Worm (Caenorhabditis elegans) whole organism, L3 larva: ENCODE data around the gene W07A12.4.

Experiments
- R02D3.7 ChIP-seq: fragments of 150-350 bp; optimal IDR thresholded peaks from 2 replicates; lab custom pipeline; 2014; ENCODE audit warnings: missing biosample characterization, missing genetic modification characterization
- ZK546.5 ChIP-seq: sonication (generic microtip); optimal IDR thresholded peaks from 2 replicates; lab custom pipeline; 2017; ENCODE audit warnings: missing biosample characterization, missing genetic modification characterization
- aly-2 ChIP-seq: fragments of 150-350 bp; optimal IDR thresholded peaks from 2 replicates; lab custom pipeline; 2014; ENCODE audit warnings: missing biosample characterization, missing genetic modification characterization
- ama-1 ChIP-seq: fragments of 150-350 bp; optimal IDR thresholded peaks from 2 replicates; lab custom pipeline; 2018
- ceh-9 ChIP-seq: sonication (generic microtip); optimal IDR thresholded peaks from 2 replicates; lab custom pipeline; 2018; ENCODE audit warnings: missing biosample characterization, missing genetic modification characterization
- daf-12 ChIP-seq: fragments of 150-350 bp; optimal IDR thresholded peaks from 2 replicates; lab custom pipeline; 2014; ENCODE audit warnings: missing biosample characterization, missing genetic modification reagents, missing genetic modification characterization
- egl-5 ChIP-seq: fragments of 150-350 bp; optimal IDR thresholded peaks from 2 replicates; lab custom pipeline; 2017; ENCODE audit warnings: missing biosample characterization, missing genetic modification reagents, missing genetic modification characterization, inconsistent platforms
- elt-1 ChIP-seq: fragments of 150-350 bp; optimal IDR thresholded peaks from 2 replicates; lab custom pipeline; 2014; ENCODE audit warnings: missing biosample characterization, missing genetic modification characterization
- elt-2 ChIP-seq: sonication (generic microtip); optimal IDR thresholded peaks from 2 replicates; lab custom pipeline; 2016; ENCODE audit warnings: missing genetic modification reagents, mild to moderate bottlenecking, missing genetic modification characterization, missing compliant biosample characterization
- eor-1 ChIP-seq, 2 experiments: fragments of 150-350 bp; optimal IDR thresholded peaks; 2 replicates each; lab custom pipeline; 2014 to 2018; ENCODE audit warnings: missing biosample characterization in 2 of 2, missing genetic modification characterization in 2 of 2
- fkh-2 ChIP-seq: fragments of 150-350 bp; optimal IDR thresholded peaks from 2 replicates; lab custom pipeline; 2014; ENCODE audit warnings: missing biosample characterization, missing genetic modification reagents, missing genetic modification characterization
- fos-1 ChIP-seq: fragments of 150-350 bp; optimal IDR thresholded peaks from 2 replicates; lab custom pipeline; 2014; ENCODE audit warnings: missing biosample characterization, missing genetic modification characterization
- hmg-11 ChIP-seq: sonication (generic microtip); optimal IDR thresholded peaks from 2 replicates; lab custom pipeline; 2016; ENCODE audit warnings: missing genetic modification characterization, missing compliant biosample characterization
- lin-15B ChIP-seq: fragments of 150-350 bp; optimal IDR thresholded peaks from 2 replicates; lab custom pipeline; 2014; ENCODE audit warnings: missing biosample characterization, missing genetic modification characterization
- lin-39 ChIP-seq: fragments of 150-350 bp; optimal IDR thresholded peaks from 2 replicates; lab custom pipeline; 2018; ENCODE audit warnings: missing biosample characterization, missing genetic modification reagents, missing genetic modification characterization
- lsy-12 ChIP-seq: sonication (generic microtip); optimal IDR thresholded peaks from 2 replicates; lab custom pipeline; 2016; ENCODE audit warnings: mild to moderate bottlenecking, missing genetic modification characterization, missing compliant biosample characterization
- mdl-1 ChIP-seq: fragments of 150-350 bp; optimal IDR thresholded peaks from 2 replicates; lab custom pipeline; 2014; ENCODE audit warnings: missing biosample characterization, missing genetic modification characterization
- mml-1 ChIP-seq: fragments of 150-350 bp; sonication (generic microtip); optimal IDR thresholded peaks from 3 replicates; lab custom pipeline; 2014; ENCODE audit warnings: missing biosample characterization, missing genetic modification characterization
- nhr-11 ChIP-seq: fragments of 150-350 bp; optimal IDR thresholded peaks from 2 replicates; lab custom pipeline; 2014; ENCODE audit warnings: missing biosample characterization, missing genetic modification characterization
- nhr-12 ChIP-seq: fragments of 150-350 bp; optimal IDR thresholded peaks from 2 replicates; lab custom pipeline; 2014; ENCODE audit warnings: missing biosample characterization, missing genetic modification characterization
- nhr-23 ChIP-seq: fragments of 150-350 bp; optimal IDR thresholded peaks from 2 replicates; lab custom pipeline; 2014; ENCODE audit warnings: missing biosample characterization, missing genetic modification reagents, missing genetic modification characterization
- nhr-237 ChIP-seq: fragments of 150-350 bp; optimal IDR thresholded peaks from 2 replicates; lab custom pipeline; 2014; ENCODE audit warnings: missing biosample characterization, missing genetic modification characterization
- nhr-28 ChIP-seq: fragments of 150-350 bp; optimal IDR thresholded peaks from 2 replicates; lab custom pipeline; 2014; ENCODE audit warnings: missing biosample characterization, missing genetic modification characterization
- nhr-43 ChIP-seq: sonication (generic microtip); optimal IDR thresholded peaks from 2 replicates; lab custom pipeline; 2016; ENCODE audit warnings: mild to moderate bottlenecking, missing genetic modification characterization, missing compliant biosample characterization; ENCODE audit not compliant: poor library complexity, severe bottlenecking
- nhr-67 ChIP-seq: fragments of 150-350 bp; optimal IDR thresholded peaks from 2 replicates; lab custom pipeline; 2014; ENCODE audit warnings: missing biosample characterization, missing genetic modification characterization
- nhr-77 ChIP-seq: fragments of 150-350 bp; optimal IDR thresholded peaks from 2 replicates; lab custom pipeline; 2014; ENCODE audit warnings: missing biosample characterization, missing genetic modification characterization
- pha-4 ChIP-seq: fragments of 150-350 bp; optimal IDR thresholded peaks from 2 replicates; lab custom pipeline; 2014; ENCODE audit warnings: missing biosample characterization, missing genetic modification reagents, missing genetic modification characterization
- pqm-1 ChIP-seq: fragments of 150-350 bp; optimal IDR thresholded peaks from 2 replicates; lab custom pipeline; 2017; ENCODE audit warnings: missing biosample characterization, missing genetic modification characterization, inconsistent platforms
- sea-2 ChIP-seq: fragments of 150-350 bp; sonication (generic microtip); optimal IDR thresholded peaks from 4 replicates; lab custom pipeline; 2014; ENCODE audit warnings: missing biosample characterization, missing genetic modification reagents, missing genetic modification characterization
- snpc-4 ChIP-seq: fragments of 150-350 bp; optimal IDR thresholded peaks from 2 replicates; lab custom pipeline; 2014; ENCODE audit warnings: missing biosample characterization, missing genetic modification characterization
- tbx-2 ChIP-seq: sonication (generic microtip); optimal IDR thresholded peaks from 2 replicates; lab custom pipeline; 2016; ENCODE audit warnings: mild to moderate bottlenecking, missing genetic modification characterization, missing compliant biosample characterization
- unc-39 ChIP-seq: sonication (generic microtip); optimal IDR thresholded peaks from 4 replicates; lab custom pipeline; 2017; ENCODE audit warnings: missing biosample characterization, missing genetic modification characterization
- unc-62 ChIP-seq: fragments of 150-350 bp; sonication (generic microtip); optimal IDR thresholded peaks from 4 replicates; lab custom pipeline; 2014; ENCODE audit warnings: missing biosample characterization, missing genetic modification reagents, missing genetic modification characterization
- ztf-11 ChIP-seq: fragments of 150-350 bp; optimal IDR thresholded peaks from 2 replicates; lab custom pipeline; 2014; ENCODE audit warnings: missing biosample characterization, missing genetic modification characterization
- ztf-4 ChIP-seq: fragments of 150-350 bp; optimal IDR thresholded peaks from 2 replicates; lab custom pipeline; 2014; ENCODE audit warnings: missing biosample characterization, missing genetic modification characterization

W07A12.4 gene

ce11 chrII:9141110-9141509 is 5.0 kb upstream of the W07A12.4 start:
- no peak for TF ChIP-seq daf-12 (tag; lab: Kevin White, UChicago)
- no peak for TF ChIP-seq fos-1 (tag; lab: Kevin White, UChicago)
- no peak for TF ChIP-seq elt-2 (tag; lab: Kevin White, UChicago)
- TF ChIP-seq nhr-237 (tag; lab: Kevin White, UChicago): no peak
- no peak for TF ChIP-seq egl-5 (tag; lab: Kevin White, UChicago)
- TF ChIP-seq R02D3.7 (tag; lab: Kevin White, UChicago): no peak
- TF ChIP-seq nhr-77 (tag; lab: Kevin White, UChicago): no peak
- TF ChIP-seq ZK546.5 (tag; lab: Kevin White, UChicago): no peak
- TF ChIP-seq tbx-2 (tag; lab: Kevin White, UChicago): no peak
- no peak for TF ChIP-seq ztf-11 (tag; lab: Kevin White, UChicago)
- TF ChIP-seq mdl-1 (tag; lab: Kevin White, UChicago): no peak
- TF ChIP-seq ama-1 (lab: Kevin White, UChicago): no peak
- TF ChIP-seq nhr-67: no peak
- TF ChIP-seq pqm-1: no peak
- no peak for TF ChIP-seq aly-2 (tag; lab: Kevin White, UChicago)

DNA sequence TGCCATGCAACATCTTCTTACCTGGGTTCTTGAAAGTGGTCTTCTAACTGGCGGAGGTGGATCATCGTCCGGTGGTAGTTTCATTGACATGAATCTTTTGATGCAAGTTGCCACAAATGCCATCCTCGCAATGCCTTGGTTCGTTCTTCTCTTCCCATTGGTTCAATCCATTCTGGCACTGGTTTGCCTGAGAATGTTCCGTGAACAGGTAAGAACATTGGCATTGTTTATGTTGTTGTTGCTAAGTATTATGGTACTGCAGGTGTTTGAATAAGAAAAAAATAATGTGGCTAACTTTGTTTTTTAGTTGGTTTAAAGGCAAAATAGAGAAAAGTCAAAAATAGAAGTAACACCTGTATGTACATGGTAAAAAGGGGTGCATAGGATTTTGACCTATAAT is 2.3 kb upstream of the W07A12.4 start:
- TF ChIP-seq ama-1 (lab: Kevin White, UChicago) (no peak), tbx-2 (tag; lab: Kevin White, UChicago) (no peak), nhr-28 (tag; lab: Kevin White, UChicago) (no peak), lin-39 (tag; lab: Kevin White, UChicago) (no peak), ztf-4 (no peak), nhr-237 (tag; lab: Kevin White, UChicago) (no peak), nhr-77 (tag; lab: Kevin White, UChicago) (no peak), mml-1 (tag; lab: Kevin White, UChicago) (no peak), R02D3.7 (tag; lab: Kevin White, UChicago) (no peak), unc-62 (no peak), hmg-11 (tag; lab: Kevin White, UChicago) (no peak), egl-5 (tag; lab: Kevin White, UChicago) (no peak), nhr-23 (tag; lab: Kevin White, UChicago) (no peak), unc-39 (no peak), lin-15B (no peak), eor-1 (tag; optimal IDR thresholded peaks at IDR 0.05; lab: Kevin White, UChicago) (no peak), nhr-67 (no peak), pha-4 (tag; lab: Kevin White, UChicago) (no peak), fos-1 (tag; lab: Kevin White, UChicago) (no peak), elt-1 (no peak)
- TF ChIP-seq, all 47 proteins: peak for 0

DNA sequence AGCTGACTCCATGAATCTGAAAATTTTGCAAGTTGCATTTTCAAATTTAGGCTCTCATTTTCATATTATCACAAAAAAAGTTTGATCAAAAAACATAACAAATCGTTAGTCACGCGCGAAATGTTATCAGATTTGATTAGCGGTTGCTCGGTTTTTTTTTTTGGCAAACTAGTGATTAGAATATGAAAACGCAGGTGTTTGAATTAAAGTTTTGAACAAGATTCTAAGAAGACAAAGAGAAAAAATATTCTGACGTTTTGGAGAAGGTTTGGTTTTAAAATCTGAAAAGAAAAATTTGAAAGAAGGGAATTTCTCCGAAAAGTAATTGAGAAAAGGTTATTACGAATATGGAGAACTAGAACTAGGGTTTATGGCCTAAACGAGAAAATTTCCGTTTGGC is 1.7 kb upstream of the W07A12.4 start:
- TF ChIP-seq nhr-28 (tag; lab: Kevin White, UChicago) (no peak), ZK546.5 (tag; lab: Kevin White, UChicago) (no peak), sea-2 (no peak), mdl-1 (tag; lab: Kevin White, UChicago) (no peak), tbx-2 (tag; lab: Kevin White, UChicago) (no peak), nhr-12 (tag; lab: Kevin White, UChicago) (no peak), nhr-67 (no peak), aly-2 (tag; lab: Kevin White, UChicago) (no peak), fkh-2 (tag; lab: Kevin White, UChicago) (no peak)

DNA sequence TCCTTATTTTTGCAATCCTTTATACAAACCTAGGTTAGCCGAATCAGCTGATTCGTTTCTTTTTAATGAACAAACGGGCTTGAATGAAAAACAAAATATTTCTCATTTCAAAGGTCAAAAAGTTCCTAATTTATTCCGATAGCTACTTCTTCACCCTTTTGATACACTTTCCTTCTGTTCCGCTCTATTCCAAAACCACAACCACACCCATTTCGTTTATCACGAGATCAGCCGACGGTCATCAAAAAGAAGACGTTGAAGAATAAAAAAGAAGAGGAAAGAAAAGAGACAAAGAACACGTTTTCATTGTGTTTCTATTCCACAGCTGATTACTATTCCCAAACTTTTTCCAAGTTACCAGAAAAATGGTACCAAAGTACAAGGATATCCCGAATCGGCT is 2.0 kb downstream of the W07A12.4 start:
- TF ChIP-seq nhr-43 (tag; lab: Kevin White, UChicago) (no peak), ztf-4 (no peak), eor-1 (tag; optimal IDR thresholded peaks at IDR 0.05; lab: Kevin White, UChicago) (no peak), nhr-12 (tag; lab: Kevin White, UChicago) (no peak), fkh-2 (tag; lab: Kevin White, UChicago) (no peak), nhr-11 (tag; lab: Kevin White, UChicago) (no peak), elt-1 (no peak), lsy-12 (tag; lab: Kevin White, UChicago) (no peak), tbx-2 (tag; lab: Kevin White, UChicago) (no peak), ama-1 (lab: Kevin White, UChicago) (no peak), pha-4 (tag; lab: Kevin White, UChicago) (no peak), lin-39 (tag; lab: Kevin White, UChicago) (no peak), ztf-11 (tag; lab: Kevin White, UChicago) (no peak), snpc-4 (tag; lab: Kevin White, UChicago) (no peak), ceh-9 (no peak)
